Fruit fly (Drosophila melanogaster) whole organism, embryonic: ENCODE data around the gene stg.

Experiments used
- CG12236 ChIP-seq: fragments of 200-800 bp; sonication (Bioruptor generic); optimal IDR thresholded peaks from 2 replicates; lab custom pipeline; 2016; ENCODE audit warnings: missing biosample characterization, missing genetic modification characterization
- CG13624 ChIP-seq: fragments of 200-800 bp; sonication (Bioruptor generic); optimal IDR thresholded peaks from 2 replicates; lab custom pipeline; 2016; ENCODE audit warnings: missing biosample characterization, missing genetic modification characterization
- CG17829 ChIP-seq: fragments of 200-800 bp; optimal IDR thresholded peaks from 2 replicates; lab custom pipeline; 2019; ENCODE audit warnings: missing biosample characterization, mild to moderate bottlenecking, missing genetic modification characterization, moderate library complexity
- CG2116 ChIP-seq: fragments of 200-800 bp; sonication (Bioruptor generic); optimal IDR thresholded peaks from 3 replicates; lab custom pipeline; 2018; ENCODE audit warnings: missing biosample characterization, mild to moderate bottlenecking, missing genetic modification characterization
- CG4820 ChIP-seq: fragments of 200-800 bp; sonication (Bioruptor generic); optimal IDR thresholded peaks from 3 replicates; lab custom pipeline; 2016; ENCODE audit warnings: missing biosample characterization, missing genetic modification characterization
- CG7271 ChIP-seq: fragments of 200-800 bp; sonication (Bioruptor generic); optimal IDR thresholded peaks from 2 replicates; lab custom pipeline; 2018; ENCODE audit warnings: missing biosample characterization, mild to moderate bottlenecking, missing genetic modification characterization, moderate library complexity
- CG7372 ChIP-seq: fragments of 200-800 bp; sonication (Bioruptor generic); IDR thresholded peaks from 2 replicates; pipeline ENCODE4 v1.3.6; 2022; ENCODE audit warnings: missing biosample characterization, missing genetic modification characterization
- CG7745 ChIP-seq: fragments of 200-800 bp; sonication (Bioruptor generic); optimal IDR thresholded peaks from 2 replicates; lab custom pipeline; 2018; ENCODE audit warnings: missing biosample characterization, mild to moderate bottlenecking, missing genetic modification characterization, moderate library complexity
- CG9609 ChIP-seq: fragments of 200-800 bp; sonication (Bioruptor generic); optimal IDR thresholded peaks from 3 replicates; lab custom pipeline; 2016; ENCODE audit warnings: missing biosample characterization, missing genetic modification characterization
- CG9797 ChIP-seq: fragments of 200-800 bp; sonication (Bioruptor generic); optimal IDR thresholded peaks from 3 replicates; lab custom pipeline; 2018; ENCODE audit warnings: missing biosample characterization, mild to moderate bottlenecking, missing genetic modification characterization
- Chrac-16 ChIP-seq: fragments of 200-800 bp; sonication (Bioruptor generic); optimal IDR thresholded peaks from 3 replicates; lab custom pipeline; 2016; ENCODE audit warnings: missing biosample characterization, missing genetic modification characterization
- Deaf1 ChIP-seq: fragments of 200-800 bp; optimal IDR thresholded peaks from 3 replicates; lab custom pipeline; 2019; ENCODE audit warnings: missing biosample characterization, mild to moderate bottlenecking, missing genetic modification characterization, moderate library complexity
- Drgx ChIP-seq: fragments of 200-800 bp; sonication (Bioruptor generic); IDR thresholded peaks from 2 replicates; pipeline ENCODE4 v1.3.6; 2022; ENCODE audit warnings: missing biosample characterization, missing genetic modification characterization
- Eip74EF ChIP-seq, 2 experiments: fragments of 200-800 bp in 1 of 2; fragments of >200 bp in 1 of 2; sonication (Bioruptor generic) in 1 of 2; optimal IDR thresholded peaks; 2 replicates each; lab custom pipeline; 2017 to 2019; ENCODE audit warnings: missing biosample characterization in 2 of 2, missing genetic modification characterization in 2 of 2, mild to moderate bottlenecking in 1 of 2, moderate library complexity in 1 of 2
- Ets65A ChIP-seq: fragments of 200-800 bp; sonication (Bioruptor generic); peaks from one replicate; lab custom pipeline; 2016; ENCODE audit warnings: missing biosample characterization, missing genetic modification characterization
- Hmr ChIP-seq: fragments of 200-800 bp; sonication (Bioruptor generic); optimal IDR thresholded peaks from 3 replicates; lab custom pipeline; 2017; ENCODE audit warnings: mild to moderate bottlenecking, missing biosample characterization, missing genetic modification reagents, missing genetic modification characterization
- Hsf ChIP-seq: fragments of 200-800 bp; sonication (Bioruptor generic); optimal IDR thresholded peaks from 3 replicates; lab custom pipeline; 2016; ENCODE audit warnings: missing biosample characterization, missing genetic modification characterization
- Jarid2 ChIP-seq: fragments of 200-800 bp; sonication (Bioruptor generic); optimal IDR thresholded peaks from 3 replicates; lab custom pipeline; 2017; ENCODE audit warnings: mild to moderate bottlenecking, missing biosample characterization, missing genetic modification reagents, missing genetic modification characterization
- Med ChIP-seq: fragments of 200-800 bp; sonication (Bioruptor generic); peaks from one replicate; lab custom pipeline; 2016; ENCODE audit warnings: missing biosample characterization, missing genetic modification characterization, mild to moderate bottlenecking, inconsistent platforms, moderate library complexity
- Optix ChIP-seq: fragments of 200-800 bp; sonication (Bioruptor generic); IDR thresholded peaks from 3 replicates; pipeline ENCODE4 v1.3.6; 2022; ENCODE audit warnings: missing biosample characterization, missing genetic modification characterization
- Scr ChIP-seq: fragments of 200-800 bp; sonication (Bioruptor generic); IDR thresholded peaks from 2 replicates; pipeline ENCODE4 v1.3.6; 2022; ENCODE audit warnings: missing biosample characterization, missing genetic modification characterization; ENCODE audit not compliant: partially characterized antibody
- Trl ChIP-seq, 3 experiments: fragments of >200 bp in 2 of 3; fragments of 200-800 bp in 1 of 3; sonication (Bioruptor generic) in 1 of 3; optimal IDR thresholded peaks; 2 replicates in 1 of 3; 3 replicates in 2 of 3; lab custom pipeline; 2016 to 2017; ENCODE audit warnings: missing biosample characterization in 1 of 3, missing genetic modification characterization in 1 of 3
- ab ChIP-seq: fragments of 200-800 bp; sonication (Bioruptor generic); optimal IDR thresholded peaks from 2 replicates; lab custom pipeline; 2016; ENCODE audit warnings: missing biosample characterization, missing genetic modification characterization
- bcd ChIP-seq: fragments of 200-800 bp; sonication (Bioruptor generic); optimal IDR thresholded peaks from 2 replicates; lab custom pipeline; 2017; ENCODE audit warnings: missing biosample characterization, mild to moderate bottlenecking, missing genetic modification characterization
- bsh ChIP-seq, 2 experiments: fragments of 200-800 bp; sonication (Bioruptor generic); optimal IDR thresholded peaks; 2 replicates each; lab custom pipeline; 2017 to 2018; ENCODE audit warnings: mild to moderate bottlenecking in 2 of 2, missing biosample characterization in 2 of 2, missing genetic modification characterization in 2 of 2, moderate library complexity in 1 of 2
- cg ChIP-seq: fragments of 200-800 bp; sonication (Bioruptor generic); optimal IDR thresholded peaks from 3 replicates; lab custom pipeline; 2019; ENCODE audit warnings: missing biosample characterization, mild to moderate bottlenecking, missing genetic modification characterization, moderate library complexity
- chinmo ChIP-seq: fragments of 200-800 bp; sonication (Bioruptor generic); IDR thresholded peaks from 4 replicates; pipeline ENCODE4 v1.3.6; 2022; ENCODE audit warnings: missing biosample characterization, missing genetic modification characterization; ENCODE audit not compliant: partially characterized antibody
- chm ChIP-seq: fragments of 200-800 bp; sonication (Bioruptor generic); IDR thresholded peaks from 2 replicates; pipeline ENCODE4 v1.3.6; 2022; ENCODE audit warnings: missing biosample characterization, missing genetic modification characterization
- ewg ChIP-seq: fragments of 200-800 bp; sonication (Bioruptor generic); optimal IDR thresholded peaks from 3 replicates; lab custom pipeline; 2017; ENCODE audit warnings: mild to moderate bottlenecking, missing biosample characterization, missing genetic modification reagents, missing genetic modification characterization
- fu2 ChIP-seq: fragments of 200-800 bp; sonication (Bioruptor generic); optimal IDR thresholded peaks from 2 replicates; lab custom pipeline; 2016; ENCODE audit warnings: missing biosample characterization, missing genetic modification characterization
- klu ChIP-seq: fragments of 200-800 bp; sonication (Bioruptor generic); IDR thresholded peaks from 2 replicates; pipeline ENCODE4 v1.3.6; 2022; ENCODE audit warnings: missing biosample characterization, missing genetic modification characterization
- mld ChIP-seq: fragments of 200-800 bp; sonication (Bioruptor generic); IDR thresholded peaks from 3 replicates; pipeline ENCODE4 v1.3.6; 2022; ENCODE audit warnings: missing biosample characterization, missing genetic modification characterization; ENCODE audit not compliant: partially characterized antibody
- rib ChIP-seq: fragments of 200-800 bp; sonication (Bioruptor generic); IDR thresholded peaks from 2 replicates; pipeline ENCODE4 v1.3.6; 2022; ENCODE audit warnings: missing biosample characterization, missing genetic modification characterization
- trem ChIP-seq: fragments of 200-800 bp; optimal IDR thresholded peaks from 3 replicates; lab custom pipeline; 2019; ENCODE audit warnings: missing biosample characterization, mild to moderate bottlenecking, missing genetic modification characterization, moderate library complexity

The stg gene

DNA sequence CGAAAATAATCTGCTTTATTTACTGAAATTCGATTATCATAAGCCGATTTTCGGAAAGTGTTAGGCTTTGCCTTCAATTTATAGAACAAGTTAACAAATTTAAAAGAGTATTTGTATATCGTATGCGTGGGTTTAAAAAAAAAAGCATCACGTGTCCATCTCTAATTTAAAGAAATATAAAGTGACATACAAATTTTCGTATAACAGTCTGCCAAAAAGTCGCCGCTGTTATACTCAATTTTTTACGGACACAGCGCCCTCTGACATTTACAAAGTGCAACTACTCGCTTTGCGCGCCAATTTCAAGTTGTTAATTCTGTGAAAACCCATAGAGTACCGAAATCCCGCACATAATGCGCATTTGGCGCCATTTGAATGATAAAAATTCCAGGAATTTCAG lies 4.2 kb downstream of the stg start (continued):
- TF ChIP-seq CG17829 (tag; lab: Kevin White, UChicago), result peak; percentile 61

- TF ChIP-seq mld (GFP tag; lab: Robert Waterston, UW) (0 out of 3 replicates have a peak, but pooled peaks have one; percentile 20), fu2 (GFP tag; lab: Kevin White, UChicago) (no peak), CG2116 (no peak), CG7271 (no peak), trem (tag; lab: Kevin White, UChicago) (no peak), Ets65A (GFP tag; lab: Kevin White, UChicago) (peak; percentile 39), Drgx (GFP tag; lab: Robert Waterston, UW) (peak; percentile 36; the same call in 1 of the 2 replicates), ewg (GFP tag; lab: Kevin White, UChicago) (peak; percentile 24), bcd (GFP tag; lab: Kevin White, UChicago) (no peak), Deaf1 (tag; lab: Kevin White, UChicago) (peak; percentile 76), CG13624 (no peak), CG7372 (GFP tag; lab: Robert Waterston, UW) (peak; percentile 73; the same call in 1 of the 2 replicates), Optix (GFP tag; lab: Robert Waterston, UW) (0 out of 3 replicates have a peak, but pooled peaks have one; percentile 12), Scr (GFP tag; lab: Robert Waterston, UW) (peak; percentile 21; the same call in 1 of the 2 replicates), Jarid2 (GFP tag; lab: Kevin White, UChicago) (peak; percentile 36), cg (GFP tag; lab: Kevin White, UChicago) (peak; percentile 15), CG12236 (GFP tag; lab: Kevin White, UChicago) (no peak), Med (peak; percentile 51), Trl (optimal IDR thresholded peaks at IDR 0.05; lab: Kevin White, UChicago) (peak in 1 of 2 experiments; percentile 12), Trl (GFP tag; optimal IDR thresholded peaks at IDR 0.05; lab: Kevin White, UChicago) (no peak), bsh (GFP tag; optimal IDR thresholded peaks at IDR 0.05; lab: Kevin White, UChicago) (peak in 1 of 2 experiments; percentile 35), chinmo (0 out of 4 replicates have a peak, but pooled peaks have one; percentile 60)
These were observed 5.2 kb downstream of the stg start, which contains the start of gene SP1029 for dm6 chr3R:29250272-29251018. Gene SP1029, minus strand, starts transcription at chr3R:29250451.

- TF ChIP-seq Eip74EF (GFP tag; optimal IDR thresholded peaks at IDR 0.05; lab: Kevin White, UChicago) (no peak), Hmr (no peak), CG9797 (GFP tag; lab: Kevin White, UChicago) (no peak), Hsf (no peak), klu (GFP tag; lab: Robert Waterston, UW) (no peak), ab (GFP tag; lab: Kevin White, UChicago) (no peak), CG7745 (tag; lab: Kevin White, UChicago) (no peak), rib (no peak), CG9609 (GFP tag; lab: Kevin White, UChicago) (no peak), Chrac-16 (GFP tag; lab: Kevin White, UChicago) (no peak), chm (GFP tag; lab: Robert Waterston, UW) (no peak), CG4820 (no peak)
These were observed 10.9 kb downstream of the stg start, which contains the start of gene CG31445 for dm6 chr3R:29244727-29245126. Gene CG31445, minus strand, starts transcription at chr3R:29244827.
